Worm (Caenorhabditis elegans) whole organism, L1 larva: ENCODE data around the gene W06H8.6.

Experiments
- F16B12.6 ChIP-seq: fragments of 150-350 bp; optimal IDR thresholded peaks from 2 replicates; lab custom pipeline; 2014; ENCODE audit warnings: missing biosample characterization, missing genetic modification characterization
- Y116A8C.19 ChIP-seq: sonication (generic microtip); optimal IDR thresholded peaks from 2 replicates; lab custom pipeline; 2016; ENCODE audit warnings: missing compliant biosample characterization, missing genetic modification characterization, borderline replicate concordance
- aha-1 ChIP-seq: fragments of 150-350 bp; optimal IDR thresholded peaks from 2 replicates; lab custom pipeline; 2014; ENCODE audit warnings: missing biosample characterization, missing genetic modification characterization
- alr-1 ChIP-seq: fragments of 200-800 bp; sonication (Bioruptor generic); optimal IDR thresholded peaks from 2 replicates; lab custom pipeline; 2018; ENCODE audit warnings: borderline replicate concordance, mild to moderate bottlenecking, missing genetic modification characterization, missing compliant biosample characterization
- ama-1 ChIP-seq: fragments of 150-350 bp; optimal IDR thresholded peaks from 2 replicates; lab custom pipeline; 2014
- blmp-1 ChIP-seq: fragments of 150-350 bp; optimal IDR thresholded peaks from 2 replicates; lab custom pipeline; 2014; ENCODE audit warnings: missing biosample characterization, missing genetic modification characterization
- ceh-8 ChIP-seq: fragments of 200-800 bp; sonication (Bioruptor generic); optimal IDR thresholded peaks from 2 replicates; lab custom pipeline; 2018; ENCODE audit warnings: mild to moderate bottlenecking, missing genetic modification characterization, moderate library complexity, missing compliant biosample characterization
- ceh-82 ChIP-seq, 3 experiments: fragments of 150-350 bp in 1 of 3; sonication (generic microtip) in 2 of 3; optimal IDR thresholded peaks; 2 replicates each; lab custom pipeline; 2014 to 2017; ENCODE audit warnings: missing biosample characterization in 3 of 3, missing genetic modification characterization in 3 of 3
- ceh-88 ChIP-seq: fragments of 200-800 bp; sonication (Bioruptor generic); IDR thresholded peaks from 2 replicates; pipeline ENCODE4 v1.3.6; 2022; ENCODE audit warnings: missing genetic modification characterization, missing compliant biosample characterization
- ces-1 ChIP-seq: fragments of 150-350 bp; optimal IDR thresholded peaks from 2 replicates; lab custom pipeline; 2014; ENCODE audit warnings: missing biosample characterization, missing genetic modification reagents, missing genetic modification characterization
- efl-3 ChIP-seq: fragments of 200-800 bp; sonication (Bioruptor generic); optimal IDR thresholded peaks from 2 replicates; lab custom pipeline; 2018; ENCODE audit warnings: mild to moderate bottlenecking, missing genetic modification characterization, missing compliant biosample characterization
- egl-13 ChIP-seq: sonication (generic microtip); optimal IDR thresholded peaks from 2 replicates; lab custom pipeline; 2016; ENCODE audit warnings: missing genotype, missing genetic modification reagents, missing genetic modification characterization, missing compliant biosample characterization
- elt-2 ChIP-seq: sonication (generic microtip); optimal IDR thresholded peaks from 2 replicates; lab custom pipeline; 2016; ENCODE audit warnings: missing genetic modification characterization, mild to moderate bottlenecking, inconsistent platforms, missing compliant biosample characterization, missing genetic modification reagents
- elt-3 ChIP-seq, 6 experiments: fragments of 150-350 bp in 1 of 6; sonication (generic microtip); optimal IDR thresholded peaks; 2 replicates each; lab custom pipeline; 2017 to 2018; ENCODE audit warnings: missing biosample characterization in 6 of 6, missing genetic modification characterization in 6 of 6, inconsistent platforms in 1 of 6
- ets-5 ChIP-seq: fragments of 200-800 bp; sonication (Bioruptor generic); IDR thresholded peaks from 2 replicates; pipeline ENCODE4 v1.3.6; 2022; ENCODE audit warnings: missing genetic modification characterization, missing compliant biosample characterization
- fkh-10 ChIP-seq: sonication (generic microtip); optimal IDR thresholded peaks from 2 replicates; lab custom pipeline; 2017; ENCODE audit warnings: missing biosample characterization, missing genetic modification reagents, missing genetic modification characterization
- fkh-4 ChIP-seq: sonication (generic microtip); optimal IDR thresholded peaks from 2 replicates; lab custom pipeline; 2016; ENCODE audit warnings: missing compliant biosample characterization, missing genetic modification characterization, borderline replicate concordance
- fkh-8 ChIP-seq: sonication (generic microtip); optimal IDR thresholded peaks from 2 replicates; lab custom pipeline; 2016; ENCODE audit warnings: mild to moderate bottlenecking, missing genetic modification characterization, missing compliant biosample characterization
- grh-1 ChIP-seq: fragments of 200-800 bp; sonication (Bioruptor generic); IDR thresholded peaks from 2 replicates; pipeline ENCODE4 v1.3.6; 2022; ENCODE audit warnings: missing genetic modification reagents, missing genetic modification characterization, missing compliant biosample characterization
- hlh-17 ChIP-seq: fragments of 200-800 bp; sonication (Bioruptor generic); optimal IDR thresholded peaks from 2 replicates; lab custom pipeline; 2018; ENCODE audit warnings: missing genetic modification characterization, mild to moderate bottlenecking, missing compliant biosample characterization, moderate library complexity, borderline replicate concordance
- isw-1 ChIP-seq: fragments of 200-800 bp; sonication (Bioruptor generic); IDR thresholded peaks from 2 replicates; pipeline ENCODE4 v1.3.6; 2022; ENCODE audit warnings: missing genetic modification characterization, missing compliant biosample characterization
- jun-1 ChIP-seq: fragments of 150-350 bp; optimal IDR thresholded peaks from 2 replicates; lab custom pipeline; 2014; ENCODE audit warnings: missing biosample characterization, missing genetic modification reagents, missing genetic modification characterization
- lin-14 ChIP-seq: fragments of 200-800 bp; sonication (Bioruptor generic); optimal IDR thresholded peaks from 2 replicates; lab custom pipeline; 2018; ENCODE audit warnings: mild to moderate bottlenecking, missing genetic modification characterization, moderate library complexity, missing compliant biosample characterization
- lin-15B ChIP-seq: fragments of 150-350 bp; sonication (generic microtip); optimal IDR thresholded peaks from 3 replicates; lab custom pipeline; 2014; ENCODE audit warnings: missing biosample characterization, missing genetic modification characterization
- lin-35 ChIP-seq, 2 experiments: fragments of 150-350 bp; optimal IDR thresholded peaks; 2 replicates each; lab custom pipeline; 2014; ENCODE audit warnings: missing biosample characterization in 2 of 2, missing genetic modification characterization in 2 of 2, missing genetic modification reagents in 2 of 2
- lin-39 ChIP-seq: fragments of 150-350 bp; optimal IDR thresholded peaks from 2 replicates; lab custom pipeline; 2014; ENCODE audit warnings: missing biosample characterization, missing genetic modification reagents, missing genetic modification characterization
- lir-3 ChIP-seq: sonication (generic microtip); optimal IDR thresholded peaks from 2 replicates; lab custom pipeline; 2016; ENCODE audit warnings: mild to moderate bottlenecking, missing genetic modification characterization, moderate library complexity, missing compliant biosample characterization; ENCODE audit not compliant: poor library complexity
- lsy-2 ChIP-seq, 2 experiments: fragments of 150-350 bp; optimal IDR thresholded peaks; 2 replicates each; lab custom pipeline; 2014; ENCODE audit warnings: missing biosample characterization in 2 of 2, missing genetic modification characterization in 2 of 2
- mab-9 ChIP-seq: fragments of 200-800 bp; sonication (Bioruptor generic); IDR thresholded peaks from 2 replicates; pipeline ENCODE4 v1.3.6; 2022; ENCODE audit warnings: missing genetic modification reagents, missing genetic modification characterization, missing compliant biosample characterization
- mdl-1 ChIP-seq, 2 experiments: fragments of 150-350 bp; optimal IDR thresholded peaks; 2 replicates each; lab custom pipeline; 2014 to 2017; ENCODE audit warnings: missing biosample characterization in 2 of 2, missing genetic modification characterization in 2 of 2, inconsistent platforms in 1 of 2
- mep-1 ChIP-seq: fragments of 150-350 bp; optimal IDR thresholded peaks from 2 replicates; lab custom pipeline; 2014; ENCODE audit warnings: missing biosample characterization, missing genetic modification characterization
- nhr-12 ChIP-seq: sonication (generic microtip); optimal IDR thresholded peaks from 2 replicates; lab custom pipeline; 2017; ENCODE audit warnings: missing biosample characterization, missing genetic modification characterization
- nhr-19 ChIP-seq: fragments of 200-800 bp; sonication (Bioruptor generic); conservative IDR thresholded peaks from 2 replicates; pipeline ENCODE4 v1.3.6; 2022; ENCODE audit warnings: missing genetic modification characterization, missing compliant biosample characterization
- nhr-237 ChIP-seq: fragments of 150-350 bp; optimal IDR thresholded peaks from 2 replicates; lab custom pipeline; 2014; ENCODE audit warnings: missing biosample characterization, missing genetic modification characterization
- nhr-28 ChIP-seq: fragments of 150-350 bp; optimal IDR thresholded peaks from 2 replicates; lab custom pipeline; 2014; ENCODE audit warnings: missing biosample characterization, missing genetic modification characterization
- nhr-71 ChIP-seq: sonication (generic microtip); optimal IDR thresholded peaks from 2 replicates; lab custom pipeline; 2016; ENCODE audit warnings: mild to moderate bottlenecking, missing genetic modification characterization, moderate library complexity, missing compliant biosample characterization
- nhr-77 ChIP-seq: fragments of 150-350 bp; optimal IDR thresholded peaks from 2 replicates; lab custom pipeline; 2014; ENCODE audit warnings: missing biosample characterization, missing genetic modification characterization
- nhr-85 ChIP-seq: sonication (generic microtip); peaks from one replicate; lab custom pipeline; 2016; ENCODE audit warnings: missing genetic modification characterization, inconsistent platforms, missing compliant biosample characterization
- nhr-90 ChIP-seq: sonication (generic microtip); optimal IDR thresholded peaks from 2 replicates; lab custom pipeline; 2016; ENCODE audit warnings: mild to moderate bottlenecking, missing genetic modification characterization, missing compliant biosample characterization; ENCODE audit not compliant: poor library complexity
- pax-3 ChIP-seq: fragments of 200-800 bp; sonication (Bioruptor generic); optimal IDR thresholded peaks from 2 replicates; lab custom pipeline; 2018; ENCODE audit warnings: mild to moderate bottlenecking, missing genetic modification characterization, moderate library complexity, missing compliant biosample characterization
- pqm-1 ChIP-seq: sonication (generic microtip); optimal IDR thresholded peaks from 3 replicates; lab custom pipeline; 2017; ENCODE audit warnings: missing biosample characterization, missing genetic modification characterization
- skn-1 ChIP-seq: fragments of 150-350 bp; optimal IDR thresholded peaks from 2 replicates; lab custom pipeline; 2014; ENCODE audit warnings: missing biosample characterization, missing genetic modification characterization
- snu-23 ChIP-seq: sonication (generic microtip); optimal IDR thresholded peaks from 2 replicates; lab custom pipeline; 2016; ENCODE audit warnings: missing genetic modification characterization, missing compliant biosample characterization
- tbx-2 ChIP-seq: sonication (generic microtip); optimal IDR thresholded peaks from 2 replicates; lab custom pipeline; 2016; ENCODE audit warnings: missing genetic modification characterization, missing compliant biosample characterization
- tlp-1 ChIP-seq: fragments of 150-350 bp; optimal IDR thresholded peaks from 2 replicates; lab custom pipeline; 2014; ENCODE audit warnings: missing biosample characterization, missing genetic modification characterization
- unc-130 ChIP-seq: fragments of 150-350 bp; optimal IDR thresholded peaks from 2 replicates; lab custom pipeline; 2017; ENCODE audit warnings: missing biosample characterization, missing genetic modification characterization, inconsistent platforms
- unc-62 ChIP-seq: fragments of 150-350 bp; optimal IDR thresholded peaks from 2 replicates; lab custom pipeline; 2014; ENCODE audit warnings: missing biosample characterization, missing genetic modification reagents, missing genetic modification characterization
- unc-86 ChIP-seq: sonication (generic microtip); optimal IDR thresholded peaks from 2 replicates; lab custom pipeline; 2016; ENCODE audit warnings: missing genetic modification characterization, missing compliant biosample characterization
- unc-98 ChIP-seq: fragments of 200-800 bp; sonication (Bioruptor generic); IDR thresholded peaks from 2 replicates; pipeline ENCODE4 v1.3.6; 2022; ENCODE audit warnings: missing genetic modification characterization, missing compliant biosample characterization
- zag-1 ChIP-seq: fragments of 150-350 bp; optimal IDR thresholded peaks from 2 replicates; lab custom pipeline; 2014; ENCODE audit warnings: missing biosample characterization, missing genetic modification characterization
- ztf-11 ChIP-seq, 2 experiments: sonication (generic microtip); optimal IDR thresholded peaks; 2 replicates each; lab custom pipeline; 2016 to 2017; ENCODE audit warnings: missing genetic modification characterization in 2 of 2, missing biosample characterization in 1 of 2, missing compliant biosample characterization in 1 of 2
- ztf-4 ChIP-seq: fragments of 150-350 bp; optimal IDR thresholded peaks from 2 replicates; lab custom pipeline; 2014; ENCODE audit warnings: missing biosample characterization, missing genetic modification characterization

The W06H8.6 gene

ce11 chrV:6229457-6229949, 2.7 kb upstream of the W06H8.6 start (continued):
- TF ChIP-seq F16B12.6 (no peak), elt-2 (tag; lab: Kevin White, UChicago) (peak; percentile 96), ceh-82 (tag; optimal IDR thresholded peaks at IDR 0.05; lab: Kevin White, UChicago) (no peak), skn-1 (tag; lab: Kevin White, UChicago) (peak; percentile 44), fkh-10 (GFP tag; lab: Kevin White, UChicago) (no peak), snu-23 (peak; percentile 89), ztf-4 (tag; lab: Kevin White, UChicago) (peak; percentile 70), nhr-85 (tag; lab: Kevin White, UChicago) (peak; percentile 97), lir-3 (tag; lab: Kevin White, UChicago) (no peak), lin-15B (no peak), nhr-12 (tag; lab: Kevin White, UChicago) (no peak), Y116A8C.19 (no peak), ceh-88 (GFP tag; lab: Robert Waterston, UW) (no peak), lin-14 (peak; percentile 94), nhr-77 (tag; lab: Kevin White, UChicago) (peak; percentile 57), blmp-1 (peak; percentile 93), lin-35 (GFP tag; optimal IDR thresholded peaks at IDR 0.05; lab: Kevin White, UChicago) (peak; percentile 56 to 66), ama-1 (lab: Kevin White, UChicago) (peak; percentile 43), mep-1 (tag; lab: Kevin White, UChicago) (peak; percentile 38), ets-5 (no peak), nhr-90 (tag; lab: Kevin White, UChicago) (peak; percentile 80), efl-3 (no peak), aha-1 (tag; lab: Kevin White, UChicago) (no peak), nhr-19 (GFP tag; lab: Robert Waterston, UW) (peak; percentile 74), egl-13 (no peak), ces-1 (GFP tag; lab: Kevin White, UChicago) (no peak), fkh-4 (no peak), isw-1 (no peak), ceh-8 (GFP tag; lab: Kevin White, UChicago) (no peak), nhr-71 (tag; lab: Kevin White, UChicago) (peak; percentile 92), nhr-237 (peak; percentile 17), pqm-1 (tag; lab: Kevin White, UChicago) (peak; percentile 44), lin-39 (tag; lab: Kevin White, UChicago) (no peak), elt-3 (tag; optimal IDR thresholded peaks at IDR 0.05; lab: Kevin White, UChicago) (peak in 4 of 6 experiments; percentile 86 to 98 (median 92)), unc-62 (GFP tag; lab: Kevin White, UChicago) (no peak), mdl-1 (tag; optimal IDR thresholded peaks at IDR 0.05; lab: Kevin White, UChicago) (peak in 1 of 2 experiments; percentile 67), tbx-2 (tag; lab: Kevin White, UChicago) (peak; percentile 80), ztf-11 (tag; optimal IDR thresholded peaks at IDR 0.05; lab: Kevin White, UChicago) (no peak), alr-1 (no peak), pax-3 (tag; lab: Kevin White, UChicago) (no peak), hlh-17 (GFP tag; lab: Kevin White, UChicago) (no peak), fkh-8 (tag; lab: Kevin White, UChicago) (no peak), mab-9 (0 out of 2 replicates have a peak, but pooled peaks have one; percentile 48), nhr-28 (no peak), lsy-2 (tag; optimal IDR thresholded peaks at IDR 0.05; lab: Kevin White, UChicago) (peak; percentile 63 to 80), unc-130 (tag; lab: Kevin White, UChicago) (peak; percentile 47), grh-1 (GFP tag; lab: Robert Waterston, UW) (peak; percentile 28; the same call in 1 of the 2 replicates), zag-1 (tag; lab: Kevin White, UChicago) (no peak), tlp-1 (tag; lab: Kevin White, UChicago) (peak; percentile 72), unc-86 (tag; lab: Kevin White, UChicago) (no peak), jun-1 (peak; percentile 80), unc-98 (no peak)
